Worm (Caenorhabditis elegans) whole organism, L2 larva: ENCODE measurements around the gene memi-2.

Experiments
- C34F6.9 ChIP-seq: fragments of 150-350 bp; optimal IDR thresholded peaks from 2 replicates; lab custom pipeline; 2014; ENCODE audit warnings: missing biosample characterization, missing genetic modification characterization
- F13H6.1 ChIP-seq: sonication (generic microtip); optimal IDR thresholded peaks from 2 replicates; lab custom pipeline; 2016; ENCODE audit warnings: missing genetic modification characterization, missing compliant biosample characterization
- R02D3.7 ChIP-seq: fragments of 150-350 bp; optimal IDR thresholded peaks from 2 replicates; lab custom pipeline; 2014; ENCODE audit warnings: missing biosample characterization, missing genetic modification characterization
- Y55F3AM.14 ChIP-seq: fragments of 200-800 bp; sonication (Bioruptor generic); optimal IDR thresholded peaks from 2 replicates; lab custom pipeline; 2018; ENCODE audit warnings: mild to moderate bottlenecking, missing genetic modification characterization, missing compliant biosample characterization
- ZK546.5 ChIP-seq: sonication (generic microtip); optimal IDR thresholded peaks from 2 replicates; lab custom pipeline; 2017; ENCODE audit warnings: missing biosample characterization, missing genetic modification characterization
- alr-1 ChIP-seq: fragments of 150-350 bp; optimal IDR thresholded peaks from 2 replicates; lab custom pipeline; 2014; ENCODE audit warnings: missing biosample characterization, missing genetic modification characterization
- aly-2 ChIP-seq: fragments of 150-350 bp; optimal IDR thresholded peaks from 2 replicates; lab custom pipeline; 2014; ENCODE audit warnings: missing biosample characterization, missing genetic modification characterization
- ama-1 ChIP-seq: fragments of 150-350 bp; optimal IDR thresholded peaks from 2 replicates; lab custom pipeline; 2018; ENCODE audit warnings: inconsistent platforms
- blmp-1 ChIP-seq: sonication (generic microtip); optimal IDR thresholded peaks from 2 replicates; lab custom pipeline; 2017; ENCODE audit warnings: missing genetic modification characterization, mild to moderate bottlenecking, missing compliant biosample characterization, antibody characterized with exemption, moderate library complexity; ENCODE audit not compliant: insufficient read depth
- ceh-16 ChIP-seq: fragments of 150-350 bp; optimal IDR thresholded peaks from 2 replicates; lab custom pipeline; 2014; ENCODE audit warnings: missing biosample characterization, missing genetic modification characterization
- ceh-82 ChIP-seq: fragments of 150-350 bp; optimal IDR thresholded peaks from 2 replicates; lab custom pipeline; 2014; ENCODE audit warnings: missing biosample characterization, missing genetic modification characterization
- crh-2 ChIP-seq: sonication (generic microtip); optimal IDR thresholded peaks from 2 replicates; lab custom pipeline; 2017; ENCODE audit warnings: missing biosample characterization, missing genetic modification characterization
- dmd-4 ChIP-seq: sonication (generic microtip); optimal IDR thresholded peaks from 2 replicates; lab custom pipeline; 2017; ENCODE audit warnings: missing biosample characterization, missing genetic modification characterization
- egl-27 ChIP-seq: sonication (generic microtip); optimal IDR thresholded peaks from 3 replicates; lab custom pipeline; 2017; ENCODE audit warnings: missing biosample characterization, missing genetic modification reagents, missing genetic modification characterization
- elt-1 ChIP-seq: fragments of 150-350 bp; optimal IDR thresholded peaks from 2 replicates; lab custom pipeline; 2014; ENCODE audit warnings: missing biosample characterization, missing genetic modification characterization
- elt-3 ChIP-seq: sonication (generic microtip); optimal IDR thresholded peaks from 2 replicates; lab custom pipeline; 2017; ENCODE audit warnings: missing biosample characterization, missing genetic modification characterization
- fos-1 ChIP-seq: fragments of 150-350 bp; optimal IDR thresholded peaks from 2 replicates; lab custom pipeline; 2014; ENCODE audit warnings: missing biosample characterization, missing genetic modification characterization
- gmeb-1 ChIP-seq: fragments of 150-350 bp; optimal IDR thresholded peaks from 2 replicates; lab custom pipeline; 2014; ENCODE audit warnings: missing biosample characterization, missing genetic modification characterization
- lin-11 ChIP-seq: fragments of 150-350 bp; sonication (generic microtip); optimal IDR thresholded peaks from 2 replicates; lab custom pipeline; 2014; ENCODE audit warnings: missing biosample characterization, missing genetic modification characterization, inconsistent platforms, mixed read lengths
- lin-13 ChIP-seq: fragments of 150-350 bp; optimal IDR thresholded peaks from 2 replicates; lab custom pipeline; 2014; ENCODE audit warnings: missing biosample characterization, missing genetic modification reagents, missing genetic modification characterization
- lsy-2 ChIP-seq, 2 experiments: fragments of 150-350 bp in 1 of 2; sonication (generic microtip) in 1 of 2; optimal IDR thresholded peaks; 2 replicates each; lab custom pipeline; 2014 to 2017; ENCODE audit warnings: missing biosample characterization in 2 of 2, missing genetic modification characterization in 2 of 2
- mab-5 ChIP-seq: fragments of 150-350 bp; optimal IDR thresholded peaks from 2 replicates; lab custom pipeline; 2014; ENCODE audit warnings: missing biosample characterization, missing genetic modification characterization
- mbf-1 ChIP-seq: sonication (generic microtip); optimal IDR thresholded peaks from 2 replicates; lab custom pipeline; 2017; ENCODE audit warnings: missing biosample characterization, missing genetic modification characterization
- mdl-1 ChIP-seq, 2 experiments: fragments of 150-350 bp in 1 of 2; sonication (generic microtip) in 1 of 2; optimal IDR thresholded peaks; 2 replicates each; lab custom pipeline; 2017; ENCODE audit warnings: missing biosample characterization in 2 of 2, missing genetic modification characterization in 2 of 2
- nhr-10 ChIP-seq: sonication (generic microtip); optimal IDR thresholded peaks from 2 replicates; lab custom pipeline; 2017; ENCODE audit warnings: missing biosample characterization, missing genetic modification characterization
- nhr-11 ChIP-seq: fragments of 150-350 bp; optimal IDR thresholded peaks from 2 replicates; lab custom pipeline; 2014; ENCODE audit warnings: missing biosample characterization, missing genetic modification characterization
- nhr-12 ChIP-seq: fragments of 150-350 bp; optimal IDR thresholded peaks from 2 replicates; lab custom pipeline; 2014; ENCODE audit warnings: missing biosample characterization, missing genetic modification characterization
- nhr-129 ChIP-seq: fragments of 150-350 bp; optimal IDR thresholded peaks from 2 replicates; lab custom pipeline; 2014; ENCODE audit warnings: missing biosample characterization, missing genetic modification characterization
- nhr-21 ChIP-seq: fragments of 150-350 bp; optimal IDR thresholded peaks from 2 replicates; lab custom pipeline; 2014; ENCODE audit warnings: missing biosample characterization, missing genetic modification characterization
- nhr-23 ChIP-seq: fragments of 150-350 bp; optimal IDR thresholded peaks from 2 replicates; lab custom pipeline; 2014; ENCODE audit warnings: missing biosample characterization, missing genetic modification reagents, missing genetic modification characterization
- nhr-237 ChIP-seq: fragments of 150-350 bp; optimal IDR thresholded peaks from 2 replicates; lab custom pipeline; 2014; ENCODE audit warnings: missing biosample characterization, missing genetic modification characterization
- nhr-25 ChIP-seq: fragments of 150-350 bp; sonication (generic microtip); optimal IDR thresholded peaks from 3 replicates; lab custom pipeline; 2014; ENCODE audit warnings: missing biosample characterization, missing genetic modification characterization
- nhr-6 ChIP-seq: fragments of 150-350 bp; optimal IDR thresholded peaks from 2 replicates; lab custom pipeline; 2014; ENCODE audit warnings: missing biosample characterization, missing genetic modification characterization
- nhr-77 ChIP-seq: fragments of 150-350 bp; optimal IDR thresholded peaks from 2 replicates; lab custom pipeline; 2014; ENCODE audit warnings: missing biosample characterization, missing genetic modification characterization
- peb-1 ChIP-seq: fragments of 150-350 bp; optimal IDR thresholded peaks from 2 replicates; lab custom pipeline; 2014; ENCODE audit warnings: missing biosample characterization, missing genetic modification characterization
- sem-4 ChIP-seq: fragments of 150-350 bp; optimal IDR thresholded peaks from 2 replicates; lab custom pipeline; 2014; ENCODE audit warnings: missing biosample characterization, missing genetic modification reagents, missing genetic modification characterization
- skn-1 ChIP-seq: sonication (generic microtip); optimal IDR thresholded peaks from 2 replicates; lab custom pipeline; 2017; ENCODE audit warnings: missing biosample characterization, missing genetic modification characterization
- sma-3 ChIP-seq: sonication (generic microtip); optimal IDR thresholded peaks from 2 replicates; lab custom pipeline; 2016; ENCODE audit warnings: missing genetic modification reagents, missing genetic modification characterization, missing compliant biosample characterization
- sma-9 ChIP-seq, 2 experiments: fragments of 150-350 bp in 1 of 2; sonication (generic microtip) in 1 of 2; optimal IDR thresholded peaks; 2 replicates each; lab custom pipeline; 2014 to 2016; ENCODE audit warnings: missing genetic modification characterization in 2 of 2, mild to moderate bottlenecking in 1 of 2, missing biosample characterization in 1 of 2, missing compliant biosample characterization in 1 of 2, missing genetic modification reagents in 1 of 2, moderate library complexity in 1 of 2
- snpc-4 ChIP-seq: fragments of 150-350 bp; optimal IDR thresholded peaks from 2 replicates; lab custom pipeline; 2014; ENCODE audit warnings: missing biosample characterization, missing genetic modification characterization
- unc-39 ChIP-seq: fragments of 150-350 bp; optimal IDR thresholded peaks from 2 replicates; lab custom pipeline; 2014; ENCODE audit warnings: missing biosample characterization, missing genetic modification characterization
- unc-55 ChIP-seq: fragments of 150-350 bp; sonication (generic microtip); optimal IDR thresholded peaks from 3 replicates; lab custom pipeline; 2014; ENCODE audit warnings: missing biosample characterization, missing genetic modification reagents, missing genetic modification characterization
- unc-62 ChIP-seq: fragments of 150-350 bp; optimal IDR thresholded peaks from 2 replicates; lab custom pipeline; 2014; ENCODE audit warnings: missing biosample characterization, missing genetic modification reagents, missing genetic modification characterization
- zag-1 ChIP-seq: fragments of 150-350 bp; optimal IDR thresholded peaks from 2 replicates; lab custom pipeline; 2014; ENCODE audit warnings: missing biosample characterization, missing genetic modification characterization
- ztf-4 ChIP-seq: fragments of 150-350 bp; optimal IDR thresholded peaks from 2 replicates; lab custom pipeline; 2014; ENCODE audit warnings: missing biosample characterization, missing genetic modification characterization

The memi-2 gene

DNA sequence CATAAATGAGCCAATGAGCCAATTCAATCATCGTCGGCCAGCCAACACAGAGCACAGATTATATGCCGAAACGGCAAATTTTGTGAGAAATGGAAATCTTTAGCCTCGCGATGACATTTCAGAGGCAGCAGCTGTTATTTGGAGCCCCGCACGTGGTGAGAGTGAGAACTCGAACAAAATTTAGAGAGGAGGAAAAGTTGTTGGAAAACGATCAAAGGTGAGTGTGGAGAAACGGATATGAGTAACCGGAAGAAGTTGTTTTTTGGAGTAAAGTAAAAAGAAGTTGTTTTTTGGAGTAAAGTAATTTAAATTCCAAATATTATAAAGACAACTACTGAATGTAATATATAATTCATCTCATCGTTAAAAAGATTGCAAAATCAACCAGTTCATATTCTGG is 1.6 kb downstream of the memi-2 start, which contains the start of gene Y62E10A.13:
TSS of gene Y62E10A.13 (minus strand) at position 326 of the 400 bp plus-strand sequence.
- peak; percentile 40 for TF ChIP-seq nhr-129 (tag; lab: Kevin White, UChicago)
- no peak for TF ChIP-seq lsy-2 (tag; optimal IDR thresholded peaks at IDR 0.05; lab: Kevin White, UChicago)

DNA sequence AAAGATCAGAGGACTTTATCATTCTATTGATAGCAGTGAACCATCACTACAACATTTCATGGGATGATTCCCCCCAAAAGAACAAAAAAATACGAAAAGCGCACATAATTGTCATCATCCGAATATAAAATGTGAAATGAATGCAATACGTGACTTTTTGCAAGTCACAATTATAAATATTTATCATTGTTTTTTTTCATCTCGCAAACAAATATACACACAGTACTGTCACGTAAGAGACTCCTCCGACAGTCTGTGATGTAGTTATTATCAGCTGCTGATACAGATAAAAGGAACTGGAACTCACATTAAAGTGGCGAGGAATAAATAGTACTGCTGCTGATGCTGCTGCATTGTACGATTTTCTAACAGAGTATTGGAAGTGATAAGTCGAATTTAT is 3.9 kb downstream of the memi-2 start:
- TF ChIP-seq dmd-4: no peak
- TF ChIP-seq Y55F3AM.14 (GFP tag; lab: Kevin White, UChicago): no peak
- peak; percentile 2 for TF ChIP-seq nhr-21 (tag; lab: Kevin White, UChicago)
- TF ChIP-seq lsy-2 (tag; optimal IDR thresholded peaks at IDR 0.05; lab: Kevin White, UChicago): peak in 1 of 2 experiments; percentile 18
- TF ChIP-seq fos-1 (tag; lab: Kevin White, UChicago): peak; percentile 35
- TF ChIP-seq sma-9 (GFP tag; optimal IDR thresholded peaks at IDR 0.05; lab: Kevin White, UChicago): peak; percentile 63
- no peak for TF ChIP-seq sma-9 (tag; optimal IDR thresholded peaks at IDR 0.05; lab: Kevin White, UChicago)
- TF ChIP-seq ZK546.5 (tag; lab: Kevin White, UChicago): no peak
- peak; percentile 66 for TF ChIP-seq crh-2 (tag; lab: Kevin White, UChicago)
- TF ChIP-seq F13H6.1: peak; percentile 17
- no peak for TF ChIP-seq zag-1
- no peak for TF ChIP-seq C34F6.9 (tag; lab: Kevin White, UChicago)
- no peak for TF ChIP-seq peb-1
- TF ChIP-seq nhr-129 (tag; lab: Kevin White, UChicago): peak; percentile 73
- no peak for TF ChIP-seq mbf-1 (tag; lab: Kevin White, UChicago)
- TF ChIP-seq skn-1 (tag; lab: Kevin White, UChicago): peak; percentile 54
- peak; percentile 20 for TF ChIP-seq sma-3
- TF ChIP-seq snpc-4: no peak
- no peak for TF ChIP-seq nhr-23 (tag; lab: Kevin White, UChicago)
- no peak for TF ChIP-seq alr-1 (tag; lab: Kevin White, UChicago)

ce11 chrIV:13395255-13395654 is 5.1 kb downstream of the memi-2 start:
- TF ChIP-seq lin-13 (GFP tag; lab: Kevin White, UChicago): peak; percentile 76
- TF ChIP-seq peb-1: no peak
- TF ChIP-seq unc-62 (GFP tag; lab: Kevin White, UChicago): no peak
- no peak for TF ChIP-seq elt-3 (tag; lab: Kevin White, UChicago)
- peak; percentile 83 for TF ChIP-seq sem-4 (tag; lab: Kevin White, UChicago)
- peak; percentile 60 for TF ChIP-seq blmp-1 (tag; lab: Kevin White, UChicago)
- peak; percentile 31 for TF ChIP-seq snpc-4
- peak; percentile 94 for TF ChIP-seq egl-27
- TF ChIP-seq ama-1 (lab: Kevin White, UChicago): no peak
- no peak for TF ChIP-seq unc-39 (tag; lab: Kevin White, UChicago)
- TF ChIP-seq sma-9 (GFP tag; optimal IDR thresholded peaks at IDR 0.05; lab: Kevin White, UChicago): peak; percentile 99
- peak; percentile 33 for TF ChIP-seq sma-9 (tag; optimal IDR thresholded peaks at IDR 0.05; lab: Kevin White, UChicago)
- TF ChIP-seq sma-3: peak; percentile 97
- no peak for TF ChIP-seq R02D3.7 (tag; lab: Kevin White, UChicago)
- TF ChIP-seq gmeb-1 (tag; lab: Kevin White, UChicago): peak; percentile 69
- no peak for TF ChIP-seq mab-5
- TF ChIP-seq lin-11 (tag; lab: Kevin White, UChicago): peak; percentile 70
- TF ChIP-seq nhr-129 (tag; lab: Kevin White, UChicago): peak; percentile 100
- peak; percentile 9 for TF ChIP-seq ceh-16 (tag; lab: Kevin White, UChicago)
- TF ChIP-seq zag-1: peak; percentile 69
- TF ChIP-seq aly-2 (tag; lab: Kevin White, UChicago): no peak
- peak; percentile 93 for TF ChIP-seq nhr-21 (tag; lab: Kevin White, UChicago)
- no peak for TF ChIP-seq nhr-77
- no peak for TF ChIP-seq nhr-12
- peak; percentile 87 for TF ChIP-seq C34F6.9 (tag; lab: Kevin White, UChicago)
- TF ChIP-seq nhr-237 (tag; lab: Kevin White, UChicago): no peak
- no peak for TF ChIP-seq ztf-4 (tag; lab: Kevin White, UChicago)
- TF ChIP-seq nhr-10 (tag; lab: Kevin White, UChicago): no peak
- TF ChIP-seq alr-1 (tag; lab: Kevin White, UChicago): no peak
- TF ChIP-seq crh-2 (tag; lab: Kevin White, UChicago): peak; percentile 89
- TF ChIP-seq dmd-4: no peak
- TF ChIP-seq unc-55: peak; percentile 86
- peak; percentile 91 for TF ChIP-seq nhr-25 (tag; lab: Kevin White, UChicago)
- no peak for TF ChIP-seq skn-1 (tag; lab: Kevin White, UChicago)
- no peak for TF ChIP-seq nhr-11 (tag; lab: Kevin White, UChicago)
- no peak for TF ChIP-seq ceh-82 (tag; lab: Kevin White, UChicago)
- peak; percentile 85 for TF ChIP-seq Y55F3AM.14 (GFP tag; lab: Kevin White, UChicago)
- peak; percentile 73 to 91 for TF ChIP-seq mdl-1 (tag; optimal IDR thresholded peaks at IDR 0.05; lab: Kevin White, UChicago)
- peak in 1 of 2 experiments; percentile 85 for TF ChIP-seq lsy-2 (tag; optimal IDR thresholded peaks at IDR 0.05; lab: Kevin White, UChicago)
- TF ChIP-seq fos-1 (tag; lab: Kevin White, UChicago): peak; percentile 81
- peak; percentile 31 for TF ChIP-seq nhr-6 (tag; lab: Kevin White, UChicago)
- TF ChIP-seq mbf-1 (tag; lab: Kevin White, UChicago): no peak
- TF ChIP-seq F13H6.1: peak; percentile 91
- TF ChIP-seq elt-1 (tag; lab: Kevin White, UChicago): no peak
